Worm (Caenorhabditis elegans) whole organism, L1 larva: ENCODE measurements around the gene trr-1.

ENCODE experiments used
- C04F5.9 ChIP-seq: sonication (generic microtip); optimal IDR thresholded peaks from 2 replicates; lab custom pipeline; 2016; ENCODE audit warnings: missing genetic modification characterization, missing compliant biosample characterization
- C16A3.4 ChIP-seq: fragments of 150-350 bp; optimal IDR thresholded peaks from 2 replicates; lab custom pipeline; 2014; ENCODE audit warnings: missing biosample characterization, missing genetic modification characterization
- aha-1 ChIP-seq: fragments of 150-350 bp; optimal IDR thresholded peaks from 2 replicates; lab custom pipeline; 2014; ENCODE audit warnings: missing biosample characterization, missing genetic modification characterization
- blmp-1 ChIP-seq: fragments of 150-350 bp; optimal IDR thresholded peaks from 2 replicates; lab custom pipeline; 2014; ENCODE audit warnings: missing biosample characterization, missing genetic modification characterization
- ceh-63 ChIP-seq: fragments of 200-800 bp; sonication (Bioruptor generic); optimal IDR thresholded peaks from 2 replicates; lab custom pipeline; 2018; ENCODE audit warnings: mild to moderate bottlenecking, missing genetic modification characterization, missing compliant biosample characterization
- dpl-1 ChIP-seq, 3 experiments: fragments of 150-350 bp in 2 of 3; sonication (generic microtip) in 1 of 3; optimal IDR thresholded peaks; 2 replicates each; lab custom pipeline; 2014 to 2017; ENCODE audit warnings: missing biosample characterization in 3 of 3, missing genetic modification characterization in 3 of 3, missing genetic modification reagents in 3 of 3
- efl-1 ChIP-seq, 4 experiments: fragments of 150-350 bp; optimal IDR thresholded peaks in 3 of 4; peaks in 1 of 4; 1 replicate in 1 of 4; 2 replicates in 3 of 4; lab custom pipeline; 2014; ENCODE audit warnings: missing biosample characterization in 2 of 4, missing genetic modification characterization in 2 of 4, missing genetic modification reagents in 2 of 4
- elt-2 ChIP-seq: sonication (generic microtip); optimal IDR thresholded peaks from 2 replicates; lab custom pipeline; 2016; ENCODE audit warnings: missing genetic modification characterization, mild to moderate bottlenecking, inconsistent platforms, missing compliant biosample characterization, missing genetic modification reagents
- elt-3 ChIP-seq, 6 experiments: fragments of 150-350 bp in 1 of 6; sonication (generic microtip); optimal IDR thresholded peaks; 2 replicates each; lab custom pipeline; 2017 to 2018; ENCODE audit warnings: missing biosample characterization in 6 of 6, missing genetic modification characterization in 6 of 6, inconsistent platforms in 1 of 6
- grh-1 ChIP-seq: fragments of 200-800 bp; sonication (Bioruptor generic); IDR thresholded peaks from 2 replicates; pipeline ENCODE4 v1.3.6; 2022; ENCODE audit warnings: missing genetic modification reagents, missing genetic modification characterization, missing compliant biosample characterization
- isw-1 ChIP-seq: fragments of 200-800 bp; sonication (Bioruptor generic); IDR thresholded peaks from 2 replicates; pipeline ENCODE4 v1.3.6; 2022; ENCODE audit warnings: missing genetic modification characterization, missing compliant biosample characterization
- lin-14 ChIP-seq: fragments of 200-800 bp; sonication (Bioruptor generic); optimal IDR thresholded peaks from 2 replicates; lab custom pipeline; 2018; ENCODE audit warnings: mild to moderate bottlenecking, missing genetic modification characterization, moderate library complexity, missing compliant biosample characterization
- lin-15B ChIP-seq: fragments of 150-350 bp; sonication (generic microtip); optimal IDR thresholded peaks from 3 replicates; lab custom pipeline; 2014; ENCODE audit warnings: missing biosample characterization, missing genetic modification characterization
- lin-35 ChIP-seq, 2 experiments: fragments of 150-350 bp; optimal IDR thresholded peaks; 2 replicates each; lab custom pipeline; 2014; ENCODE audit warnings: missing biosample characterization in 2 of 2, missing genetic modification characterization in 2 of 2, missing genetic modification reagents in 2 of 2
- lin-39 ChIP-seq: fragments of 150-350 bp; optimal IDR thresholded peaks from 2 replicates; lab custom pipeline; 2014; ENCODE audit warnings: missing biosample characterization, missing genetic modification reagents, missing genetic modification characterization
- lir-3 ChIP-seq: sonication (generic microtip); optimal IDR thresholded peaks from 2 replicates; lab custom pipeline; 2016; ENCODE audit warnings: mild to moderate bottlenecking, missing genetic modification characterization, moderate library complexity, missing compliant biosample characterization; ENCODE audit not compliant: poor library complexity
- lsy-2 ChIP-seq, 2 experiments: fragments of 150-350 bp; optimal IDR thresholded peaks; 2 replicates each; lab custom pipeline; 2014; ENCODE audit warnings: missing biosample characterization in 2 of 2, missing genetic modification characterization in 2 of 2
- mdl-1 ChIP-seq, 2 experiments: fragments of 150-350 bp; optimal IDR thresholded peaks; 2 replicates each; lab custom pipeline; 2014 to 2017; ENCODE audit warnings: missing biosample characterization in 2 of 2, missing genetic modification characterization in 2 of 2, inconsistent platforms in 1 of 2
- mep-1 ChIP-seq: fragments of 150-350 bp; optimal IDR thresholded peaks from 2 replicates; lab custom pipeline; 2014; ENCODE audit warnings: missing biosample characterization, missing genetic modification characterization
- nhr-12 ChIP-seq: sonication (generic microtip); optimal IDR thresholded peaks from 2 replicates; lab custom pipeline; 2017; ENCODE audit warnings: missing biosample characterization, missing genetic modification characterization
- nhr-19 ChIP-seq: fragments of 200-800 bp; sonication (Bioruptor generic); conservative IDR thresholded peaks from 2 replicates; pipeline ENCODE4 v1.3.6; 2022; ENCODE audit warnings: missing genetic modification characterization, missing compliant biosample characterization
- nhr-20 ChIP-seq: sonication (generic microtip); optimal IDR thresholded peaks from 2 replicates; lab custom pipeline; 2016; ENCODE audit warnings: mild to moderate bottlenecking, missing genetic modification characterization, missing compliant biosample characterization
- nhr-237 ChIP-seq: fragments of 150-350 bp; optimal IDR thresholded peaks from 2 replicates; lab custom pipeline; 2014; ENCODE audit warnings: missing biosample characterization, missing genetic modification characterization
- nhr-71 ChIP-seq: sonication (generic microtip); optimal IDR thresholded peaks from 2 replicates; lab custom pipeline; 2016; ENCODE audit warnings: mild to moderate bottlenecking, missing genetic modification characterization, moderate library complexity, missing compliant biosample characterization
- nhr-76 ChIP-seq: sonication (generic microtip); optimal IDR thresholded peaks from 2 replicates; lab custom pipeline; 2017; ENCODE audit warnings: missing biosample characterization, missing genetic modification characterization
- nhr-84 ChIP-seq: sonication (generic microtip); optimal IDR thresholded peaks from 2 replicates; lab custom pipeline; 2017; ENCODE audit warnings: missing biosample characterization, missing genetic modification characterization
- nhr-85 ChIP-seq: sonication (generic microtip); peaks from one replicate; lab custom pipeline; 2016; ENCODE audit warnings: missing genetic modification characterization, inconsistent platforms, missing compliant biosample characterization
- skn-1 ChIP-seq: fragments of 150-350 bp; optimal IDR thresholded peaks from 2 replicates; lab custom pipeline; 2014; ENCODE audit warnings: missing biosample characterization, missing genetic modification characterization
- snu-23 ChIP-seq: sonication (generic microtip); optimal IDR thresholded peaks from 2 replicates; lab custom pipeline; 2016; ENCODE audit warnings: missing genetic modification characterization, missing compliant biosample characterization
- sptf-1 ChIP-seq: fragments of 150-350 bp; optimal IDR thresholded peaks from 2 replicates; lab custom pipeline; 2014; ENCODE audit warnings: missing biosample characterization, missing genetic modification characterization
- sup-37 ChIP-seq: fragments of 200-800 bp; sonication (Bioruptor generic); optimal IDR thresholded peaks from 2 replicates; lab custom pipeline; 2018; ENCODE audit warnings: mild to moderate bottlenecking, missing genetic modification characterization, missing compliant biosample characterization
- unc-130 ChIP-seq: fragments of 150-350 bp; optimal IDR thresholded peaks from 2 replicates; lab custom pipeline; 2017; ENCODE audit warnings: missing biosample characterization, missing genetic modification characterization, inconsistent platforms
- unc-30 ChIP-seq: sonication (generic microtip); optimal IDR thresholded peaks from 2 replicates; lab custom pipeline; 2017; ENCODE audit warnings: missing biosample characterization, missing genetic modification characterization
- zip-4 ChIP-seq: fragments of 200-800 bp; sonication (Bioruptor generic); optimal IDR thresholded peaks from 2 replicates; lab custom pipeline; 2018; ENCODE audit warnings: mild to moderate bottlenecking, missing genetic modification characterization, moderate library complexity, missing compliant biosample characterization
- ztf-11 ChIP-seq, 2 experiments: sonication (generic microtip); optimal IDR thresholded peaks; 2 replicates each; lab custom pipeline; 2016 to 2017; ENCODE audit warnings: missing genetic modification characterization in 2 of 2, missing biosample characterization in 1 of 2, missing compliant biosample characterization in 1 of 2

Gene trr-1

ce11 chrII:11652679-11653174 is 23.0 kb downstream of the trr-1 start, which contains the start of the genes rad-23 and rpn-12 (continued):
- TF ChIP-seq lin-15B (peak; percentile 60), lin-39 (tag; lab: Kevin White, UChicago) (no peak), sptf-1 (tag; lab: Kevin White, UChicago) (no peak), unc-30 (no peak), nhr-12 (tag; lab: Kevin White, UChicago) (no peak)

- no peak for TF ChIP-seq nhr-237 (tag; lab: Kevin White, UChicago)
- TF ChIP-seq, all 84 proteins: peak for 0
Measured at ce11 chrII:11652125-11652524, 23.6 kb downstream of the trr-1 start.

DNA sequence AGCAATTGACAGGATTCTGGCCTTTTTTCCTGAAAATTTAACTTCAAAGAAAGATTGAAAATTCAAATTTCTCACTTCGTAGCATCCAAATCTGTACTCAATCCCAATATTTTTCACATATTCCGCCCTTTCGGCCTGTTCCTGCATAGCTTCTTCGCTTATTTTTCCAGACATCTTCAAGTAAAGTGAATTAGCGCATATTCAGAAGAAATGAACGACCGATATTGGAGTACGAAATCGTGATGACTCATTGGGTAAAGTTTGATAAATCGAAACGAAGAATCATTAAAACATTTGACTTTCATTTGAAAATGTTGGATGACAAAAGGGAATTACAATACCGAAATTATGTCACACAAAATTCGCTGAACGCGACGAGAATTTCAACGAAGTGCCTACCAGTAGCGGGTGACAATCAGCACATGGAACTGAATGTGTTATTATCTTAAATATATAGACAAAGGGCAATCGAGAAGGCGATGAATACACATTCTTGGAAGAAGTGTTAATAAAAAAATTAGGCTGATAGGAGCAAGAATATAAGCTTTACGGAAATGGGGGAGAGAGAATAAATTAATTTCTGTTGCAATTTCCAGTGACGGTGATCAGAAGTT is 24.6 kb downstream of the trr-1 start, which contains the start of gene coa-7:
coa-7 (minus strand) TSS at position 174 of the 614 bp plus-strand sequence.
- TF ChIP-seq dpl-1 (GFP tag; optimal IDR thresholded peaks at IDR 0.05; lab: Kevin White, UChicago) = no peak
- TF ChIP-seq nhr-85 (tag; lab: Kevin White, UChicago) = peak; percentile 57
- TF ChIP-seq elt-3 (tag; optimal IDR thresholded peaks at IDR 0.05; lab: Kevin White, UChicago) = no peak

- TF ChIP-seq skn-1 (tag; lab: Kevin White, UChicago) (peak; percentile 21), elt-2 (tag; lab: Kevin White, UChicago) (peak; percentile 5), zip-4 (GFP tag; lab: Kevin White, UChicago) (peak; percentile 63), C16A3.4 (no peak), lin-35 (GFP tag; optimal IDR thresholded peaks at IDR 0.05; lab: Kevin White, UChicago) (peak in 1 of 2 experiments; percentile 9)
- TF ChIP-seq, all 84 proteins: peak for 4
Measured at ce11 chrII:11649239-11649638, 26.5 kb downstream of the trr-1 start.

DNA sequence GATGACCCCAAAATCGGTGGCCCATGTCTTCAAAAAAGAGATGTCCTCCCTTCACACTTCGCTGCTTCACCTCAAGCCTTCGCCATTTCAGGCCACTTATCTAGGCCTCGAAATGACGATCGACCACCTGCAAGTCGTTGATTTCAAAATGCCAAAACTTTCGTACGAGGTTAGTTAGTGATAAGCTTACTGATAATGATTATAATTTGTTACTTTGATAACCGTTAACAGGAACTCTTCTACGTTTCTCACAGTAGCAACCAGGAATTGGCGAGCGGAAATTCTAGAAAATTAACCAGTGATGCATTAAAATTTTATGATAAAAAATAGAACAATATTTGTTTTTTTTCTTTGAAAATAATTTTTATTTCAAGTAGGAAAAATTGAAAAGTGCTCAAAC is 28.9 kb downstream of the trr-1 start:
- TF ChIP-seq elt-2 (tag; lab: Kevin White, UChicago) = peak; percentile 73
- no peak for TF ChIP-seq C04F5.9
- TF ChIP-seq sup-37 (GFP tag; lab: Kevin White, UChicago) = no peak
- TF ChIP-seq efl-1 (optimal IDR thresholded peaks at IDR 0.05; lab: Kevin White, UChicago) = no peak
- peak in 1 of 2 experiments; percentile 88 for TF ChIP-seq efl-1 (GFP tag; optimal IDR thresholded peaks at IDR 0.05 in 1 of 2; lab: Kevin White, UChicago)
- TF ChIP-seq, all 84 proteins: peak for 2

DNA sequence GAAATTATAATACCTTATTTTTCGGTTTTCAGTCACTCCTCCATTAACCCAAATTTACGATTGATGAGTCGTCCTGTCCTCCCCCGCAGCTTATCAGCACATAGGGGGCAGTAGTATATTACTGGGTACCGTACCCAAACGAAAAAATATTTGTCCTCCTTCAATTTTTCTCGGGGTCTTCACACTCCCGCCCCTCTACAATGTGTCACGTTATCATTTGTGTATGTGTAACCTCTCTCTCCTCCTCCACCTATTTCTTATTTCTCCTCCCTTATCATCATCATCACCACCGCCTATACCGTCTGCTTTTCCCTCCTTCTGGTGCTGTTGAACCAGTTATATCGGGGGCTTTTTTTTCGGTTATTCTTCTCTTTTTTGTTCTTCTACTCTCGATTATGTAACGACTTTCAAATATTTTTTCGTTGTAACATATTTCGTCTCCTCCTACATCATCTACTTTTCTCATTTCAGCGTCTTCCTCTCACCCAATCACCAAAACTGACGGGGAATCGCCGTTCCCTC is 29.4 kb downstream of the trr-1 start, which contains the start of gene ghi-1:
ghi-1 (plus strand) TSS at position 472 of the 522 bp plus-strand sequence.
- TF ChIP-seq elt-2 (tag; lab: Kevin White, UChicago) (peak; percentile 44), isw-1 (GFP tag; lab: Robert Waterston, UW) (no peak), lir-3 (tag; lab: Kevin White, UChicago) (no peak), blmp-1 (tag; lab: Kevin White, UChicago) (no peak), snu-23 (peak; percentile 16), mep-1 (no peak), grh-1 (no peak), nhr-85 (tag; lab: Kevin White, UChicago) (peak; percentile 76), lsy-2 (tag; optimal IDR thresholded peaks at IDR 0.05; lab: Kevin White, UChicago) (peak in 1 of 2 experiments; percentile 53), nhr-76 (tag; lab: Kevin White, UChicago) (no peak), nhr-71 (tag; lab: Kevin White, UChicago) (peak; percentile 12), nhr-84 (tag; lab: Kevin White, UChicago) (no peak), skn-1 (tag; lab: Kevin White, UChicago) (peak; percentile 10), mdl-1 (tag; optimal IDR thresholded peaks at IDR 0.05; lab: Kevin White, UChicago) (peak in 1 of 2 experiments; percentile 29), ztf-11 (tag; optimal IDR thresholded peaks at IDR 0.05; lab: Kevin White, UChicago) (no peak), lin-14 (peak; percentile 12), nhr-19 (GFP tag; lab: Robert Waterston, UW) (no peak), aha-1 (tag; lab: Kevin White, UChicago) (no peak), unc-130 (tag; lab: Kevin White, UChicago) (no peak), efl-1 (optimal IDR thresholded peaks at IDR 0.05; lab: Kevin White, UChicago) (no peak), efl-1 (GFP tag; optimal IDR thresholded peaks at IDR 0.05 in 1 of 2; lab: Kevin White, UChicago) (peak in 1 of 2 experiments; percentile 91), lin-35 (GFP tag; optimal IDR thresholded peaks at IDR 0.05; lab: Kevin White, UChicago) (peak in 1 of 2 experiments; percentile 38), nhr-12 (tag; lab: Kevin White, UChicago) (no peak), ceh-63 (GFP tag; lab: Kevin White, UChicago) (no peak), nhr-20 (tag; lab: Kevin White, UChicago) (peak; percentile 3)
